Fruit fly (Drosophila melanogaster) Kc167 (cell line): ENCODE results near the gene CG5664.

Experiments used
- Sin3A ChIP-seq: fragments of >200 bp; optimal IDR thresholded peaks from 2 replicates; lab custom pipeline; 2018; ENCODE audit warnings: missing external identifiers
- h ChIP-seq: fragments of >200 bp; optimal IDR thresholded peaks from 3 replicates; lab custom pipeline; 2018; ENCODE audit warnings: missing external identifiers
- insv ChIP-seq: fragments of >200 bp; optimal IDR thresholded peaks from 3 replicates; lab custom pipeline; 2018; ENCODE audit warnings: missing external identifiers
- psq ChIP-seq: fragments of >200 bp; optimal IDR thresholded peaks from 2 replicates; lab custom pipeline; 2017; ENCODE audit warnings: missing external identifiers
- ttk ChIP-seq: sonication (Bioruptor generic); optimal IDR thresholded peaks from 2 replicates; lab custom pipeline; 2017; ENCODE audit warnings: missing external identifiers

dm6 chr3L:21416921-21417447 lies 24.2 kb downstream of the CG5664 start:
- TF ChIP-seq Sin3A (lab: Kevin White, UChicago) (no peak), h (lab: Kevin White, UChicago) (no peak), psq (no peak), ttk (lab: Kevin White, UChicago) (no peak), insv (lab: Kevin White, UChicago) (no peak)
